Fruit fly (Drosophila melanogaster): Measurements from ENCODE around the gene pcx.

The pcx gene

dm6 chrX:2241842-2242241 is 16.7 kb downstream of the pcx start, which contains the start of gene kz (continued):
- no peak for TF ChIP-seq CG32772 (GFP tag; IDR thresholded peaks at IDR 0.05)
- no peak for TF ChIP-seq fru (optimal IDR thresholded peaks at IDR 0.05)
- peak; percentile 82 for TF ChIP-seq knrl (GFP tag; IDR thresholded peaks at IDR 0.05; ENCODE audit: partially characterized antibody)
- TF ChIP-seq ro (GFP tag; IDR thresholded peaks at IDR 0.05): no peak
- no peak for TF ChIP-seq CG2202 (tag; optimal IDR thresholded peaks at IDR 0.05)
- TF ChIP-seq Sox100B (GFP tag; optimal IDR thresholded peaks at IDR 0.05): no peak
- TF ChIP-seq Gsc (GFP tag; IDR thresholded peaks at IDR 0.05): no peak
- no peak for TF ChIP-seq D19A (tag; optimal IDR thresholded peaks at IDR 0.05)
- no peak for TF ChIP-seq CG12942 (GFP tag; optimal IDR thresholded peaks at IDR 0.05)
- TF ChIP-seq odd (GFP tag; optimal IDR thresholded peaks at IDR 0.05): no peak
- TF ChIP-seq z (GFP tag; IDR thresholded peaks at IDR 0.05): no peak
- no peak for TF ChIP-seq Optix (GFP tag; IDR thresholded peaks at IDR 0.05)
- TF ChIP-seq usp (GFP tag; optimal IDR thresholded peaks at IDR 0.05): no peak
- peak; percentile 61 for TF ChIP-seq hbn (GFP tag; IDR thresholded peaks at IDR 0.05; ENCODE audit: partially characterized antibody)
- TF ChIP-seq CG9932 (GFP tag; IDR thresholded peaks at IDR 0.05): no peak
- no peak for TF ChIP-seq CG7786 (GFP tag; optimal IDR thresholded peaks at IDR 0.05)
- no peak for TF ChIP-seq CG1233 (GFP tag; optimal IDR thresholded peaks at IDR 0.05)
- no peak for TF ChIP-seq CG1603 (tag; optimal IDR thresholded peaks at IDR 0.05)
- no peak for TF ChIP-seq Antp (GFP tag; optimal IDR thresholded peaks at IDR 0.05)
- TF ChIP-seq CG4404 (GFP tag; IDR thresholded peaks at IDR 0.05): no peak
- no peak for TF ChIP-seq yki (optimal IDR thresholded peaks at IDR 0.05)
- TF ChIP-seq CG17612 (GFP tag; IDR thresholded peaks at IDR 0.05): no peak
- TF ChIP-seq chn (GFP tag; optimal IDR thresholded peaks at IDR 0.05): no peak
- TF ChIP-seq CG13287 (GFP tag; IDR thresholded peaks at IDR 0.05; ENCODE audit: partially characterized antibody): peak; percentile 91
- no peak for TF ChIP-seq bowl (GFP tag; IDR thresholded peaks at IDR 0.05)
- TF ChIP-seq Hr78 (GFP tag; optimal IDR thresholded peaks at IDR 0.05): no peak
- TF ChIP-seq Deaf1 (tag; optimal IDR thresholded peaks at IDR 0.05): no peak
- TF ChIP-seq Tbp (GFP tag; optimal IDR thresholded peaks at IDR 0.05): no peak
- TF ChIP-seq Nf-YC (tag; optimal IDR thresholded peaks at IDR 0.05): no peak
- TF ChIP-seq CG2116 (GFP tag; optimal IDR thresholded peaks at IDR 0.05): peak; percentile 81
- no peak for TF ChIP-seq Oaz (GFP tag; IDR thresholded peaks at IDR 0.05)
- no peak for TF ChIP-seq ken (GFP tag; IDR thresholded peaks at IDR 0.05)
- TF ChIP-seq Bdp1 (GFP tag; optimal IDR thresholded peaks at IDR 0.05): no peak
- TF ChIP-seq CG13775 (GFP tag; optimal IDR thresholded peaks at IDR 0.05): no peak
- 0 out of 2 replicates have a peak, but pooled peaks have one; percentile 9 for TF ChIP-seq Adf1 (GFP tag; IDR thresholded peaks at IDR 0.05)
- TF ChIP-seq CG12769 (tag; optimal IDR thresholded peaks at IDR 0.05): no peak
- no peak for TF ChIP-seq CG10209 (GFP tag; optimal IDR thresholded peaks at IDR 0.05)
- no peak for TF ChIP-seq tx (GFP tag; optimal IDR thresholded peaks at IDR 0.05)
- TF ChIP-seq wek (GFP tag; optimal IDR thresholded peaks at IDR 0.05): no peak
- no peak for TF ChIP-seq CoRest (tag; optimal IDR thresholded peaks at IDR 0.05)
- no peak for TF ChIP-seq NfI (GFP tag; optimal IDR thresholded peaks at IDR 0.05)
- TF ChIP-seq CG4730 (GFP tag; IDR thresholded peaks at IDR 0.05): no peak
- no peak for TF ChIP-seq caup (GFP tag; optimal IDR thresholded peaks at IDR 0.05; ENCODE audit: severe bottlenecking)
- no peak for TF ChIP-seq shn (GFP tag; optimal IDR thresholded peaks at IDR 0.05)
- no peak for TF ChIP-seq Fer3 (tag; optimal IDR thresholded peaks at IDR 0.05)
- TF ChIP-seq Hr39 (optimal IDR thresholded peaks at IDR 0.05): no peak
- TF ChIP-seq pnt (GFP tag; optimal IDR thresholded peaks at IDR 0.05): no peak
- TF ChIP-seq CG11696 (GFP tag; IDR thresholded peaks at IDR 0.05): no peak
- no peak for TF ChIP-seq jigr1 (GFP tag; IDR thresholded peaks at IDR 0.05)
- TF ChIP-seq CG32532 (GFP tag; IDR thresholded peaks at IDR 0.05): no peak
- no peak for TF ChIP-seq Hsf (GFP tag; optimal IDR thresholded peaks at IDR 0.05)
- peak; percentile 94 for TF ChIP-seq ssp (GFP tag; IDR thresholded peaks at IDR 0.05)
- TF ChIP-seq CG34224 (GFP tag; IDR thresholded peaks at IDR 0.05; ENCODE audit: partially characterized antibody): peak; percentile 94
- TF ChIP-seq fd96Cb (tag; optimal IDR thresholded peaks at IDR 0.05): no peak
